Worm (Caenorhabditis elegans) whole organism, late embryonic: Measurements from ENCODE around the gene F21H7.2.

ENCODE experiments used
- Y22D7AL.16 ChIP-seq: sonication (generic microtip); optimal IDR thresholded peaks from 2 replicates; lab custom pipeline; 2016; ENCODE audit warnings: missing genetic modification characterization, missing compliant biosample characterization
- mec-3 ChIP-seq: sonication (generic microtip); optimal IDR thresholded peaks from 2 replicates; lab custom pipeline; 2016; ENCODE audit warnings: borderline replicate concordance, missing genetic modification characterization, missing compliant biosample characterization
- syd-9 ChIP-seq: sonication (generic microtip); optimal IDR thresholded peaks from 2 replicates; lab custom pipeline; 2016; ENCODE audit warnings: mild to moderate bottlenecking, missing genetic modification characterization, moderate library complexity, missing compliant biosample characterization
- tbx-2 ChIP-seq: sonication (generic microtip); optimal IDR thresholded peaks from 2 replicates; lab custom pipeline; 2016; ENCODE audit warnings: missing genetic modification characterization, missing compliant biosample characterization

DNA sequence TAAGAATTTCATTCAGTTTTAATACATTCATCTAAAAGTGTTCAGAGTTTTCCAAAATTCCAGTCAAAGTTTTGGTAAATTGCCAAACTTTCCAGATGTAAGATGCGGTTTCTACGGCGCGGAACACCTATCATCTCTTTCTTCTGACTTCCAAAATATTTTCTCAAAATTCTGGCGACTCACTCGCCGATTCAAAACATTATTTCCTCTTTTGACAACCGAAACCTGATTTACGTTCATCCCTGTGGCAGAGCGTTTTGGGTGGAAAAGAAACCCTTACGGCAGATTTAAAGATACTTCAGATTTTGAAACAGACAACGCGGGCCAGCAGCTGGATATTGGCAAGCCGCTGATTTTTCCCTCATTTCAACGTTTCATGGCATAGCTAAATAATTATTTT is 31.8 kb downstream of the F21H7.2 start, which contains the start of gene F11A5.5:
- TF ChIP-seq syd-9 (no peak), tbx-2 (tag; lab: Kevin White, UChicago) (no peak), Y22D7AL.16 (tag; lab: Kevin White, UChicago) (no peak), mec-3 (tag; lab: Kevin White, UChicago) (no peak)
